Worm (Caenorhabditis elegans): Measurements from ENCODE around the gene Y73B6BL.270.

ce11 chrIV:6325772-6326171 is 39.4 kb upstream of the Y73B6BL.270 start:
- TF ChIP-seq snpc-4 (tag; optimal IDR thresholded peaks at IDR 0.05) = no peak
- TF ChIP-seq flh-1 (GFP tag; optimal IDR thresholded peaks at IDR 0.05) = no peak
- TF ChIP-seq lsy-2 (tag; optimal IDR thresholded peaks at IDR 0.05) = no peak
- TF ChIP-seq nhr-28 (tag; optimal IDR thresholded peaks at IDR 0.05) = no peak
- no peak for TF ChIP-seq sptf-1 (tag; optimal IDR thresholded peaks at IDR 0.05)
- TF ChIP-seq ztf-11 (tag; optimal IDR thresholded peaks at IDR 0.05) = no peak
- TF ChIP-seq unc-39 (tag; optimal IDR thresholded peaks at IDR 0.05) = no peak
